Worm (Caenorhabditis elegans) whole organism, L1 larva: ENCODE data around the gene Y48C3A.5.

Experiments
- C04F5.9 ChIP-seq: sonication (generic microtip); optimal IDR thresholded peaks from 2 replicates; lab custom pipeline; 2016; ENCODE audit warnings: missing genetic modification characterization, missing compliant biosample characterization
- C34B4.2 ChIP-seq: sonication (generic microtip); optimal IDR thresholded peaks from 2 replicates; lab custom pipeline; 2017; ENCODE audit warnings: mild to moderate bottlenecking, missing genetic modification characterization, missing compliant biosample characterization
- aha-1 ChIP-seq: fragments of 150-350 bp; optimal IDR thresholded peaks from 2 replicates; lab custom pipeline; 2014; ENCODE audit warnings: missing biosample characterization, missing genetic modification characterization
- alr-1 ChIP-seq: fragments of 200-800 bp; sonication (Bioruptor generic); optimal IDR thresholded peaks from 2 replicates; lab custom pipeline; 2018; ENCODE audit warnings: borderline replicate concordance, mild to moderate bottlenecking, missing genetic modification characterization, missing compliant biosample characterization
- aly-2 ChIP-seq: fragments of 150-350 bp; optimal IDR thresholded peaks from 2 replicates; lab custom pipeline; 2014; ENCODE audit warnings: missing biosample characterization, missing genetic modification characterization
- ama-1 ChIP-seq: fragments of 150-350 bp; optimal IDR thresholded peaks from 2 replicates; lab custom pipeline; 2014
- blmp-1 ChIP-seq: fragments of 150-350 bp; optimal IDR thresholded peaks from 2 replicates; lab custom pipeline; 2014; ENCODE audit warnings: missing biosample characterization, missing genetic modification characterization
- ceh-63 ChIP-seq: fragments of 200-800 bp; sonication (Bioruptor generic); optimal IDR thresholded peaks from 2 replicates; lab custom pipeline; 2018; ENCODE audit warnings: mild to moderate bottlenecking, missing genetic modification characterization, missing compliant biosample characterization
- ceh-8 ChIP-seq: fragments of 200-800 bp; sonication (Bioruptor generic); optimal IDR thresholded peaks from 2 replicates; lab custom pipeline; 2018; ENCODE audit warnings: mild to moderate bottlenecking, missing genetic modification characterization, moderate library complexity, missing compliant biosample characterization
- ceh-82 ChIP-seq, 3 experiments: fragments of 150-350 bp in 1 of 3; sonication (generic microtip) in 2 of 3; optimal IDR thresholded peaks; 2 replicates each; lab custom pipeline; 2014 to 2017; ENCODE audit warnings: missing biosample characterization in 3 of 3, missing genetic modification characterization in 3 of 3
- ceh-90 ChIP-seq: sonication (generic microtip); optimal IDR thresholded peaks from 2 replicates; lab custom pipeline; 2016; ENCODE audit warnings: missing genetic modification characterization, missing compliant biosample characterization
- ces-1 ChIP-seq: fragments of 150-350 bp; optimal IDR thresholded peaks from 2 replicates; lab custom pipeline; 2014; ENCODE audit warnings: missing biosample characterization, missing genetic modification reagents, missing genetic modification characterization
- dsc-1 ChIP-seq: sonication (generic microtip); optimal IDR thresholded peaks from 2 replicates; lab custom pipeline; 2016; ENCODE audit warnings: mild to moderate bottlenecking, missing genetic modification characterization, missing compliant biosample characterization
- efl-1 ChIP-seq, 4 experiments: fragments of 150-350 bp; optimal IDR thresholded peaks in 3 of 4; peaks in 1 of 4; 1 replicate in 1 of 4; 2 replicates in 3 of 4; lab custom pipeline; 2014; ENCODE audit warnings: missing biosample characterization in 2 of 4, missing genetic modification characterization in 2 of 4, missing genetic modification reagents in 2 of 4
- efl-3 ChIP-seq: fragments of 200-800 bp; sonication (Bioruptor generic); optimal IDR thresholded peaks from 2 replicates; lab custom pipeline; 2018; ENCODE audit warnings: mild to moderate bottlenecking, missing genetic modification characterization, missing compliant biosample characterization
- egl-13 ChIP-seq: sonication (generic microtip); optimal IDR thresholded peaks from 2 replicates; lab custom pipeline; 2016; ENCODE audit warnings: missing genotype, missing genetic modification reagents, missing genetic modification characterization, missing compliant biosample characterization
- egl-27 ChIP-seq, 2 experiments: fragments of 150-350 bp in 1 of 2; sonication (generic microtip); optimal IDR thresholded peaks; 3 replicates each; lab custom pipeline; 2017 to 2018; ENCODE audit warnings: missing biosample characterization in 2 of 2, missing genetic modification characterization in 2 of 2, missing genetic modification reagents in 2 of 2
- fkh-10 ChIP-seq: sonication (generic microtip); optimal IDR thresholded peaks from 2 replicates; lab custom pipeline; 2017; ENCODE audit warnings: missing biosample characterization, missing genetic modification reagents, missing genetic modification characterization
- fkh-8 ChIP-seq: sonication (generic microtip); optimal IDR thresholded peaks from 2 replicates; lab custom pipeline; 2016; ENCODE audit warnings: mild to moderate bottlenecking, missing genetic modification characterization, missing compliant biosample characterization
- fos-1 ChIP-seq: fragments of 150-350 bp; optimal IDR thresholded peaks from 2 replicates; lab custom pipeline; 2014; ENCODE audit warnings: missing biosample characterization, missing genetic modification characterization
- grh-1 ChIP-seq: fragments of 200-800 bp; sonication (Bioruptor generic); IDR thresholded peaks from 2 replicates; pipeline ENCODE4 v1.3.6; 2022; ENCODE audit warnings: missing genetic modification reagents, missing genetic modification characterization, missing compliant biosample characterization
- irx-1 ChIP-seq: sonication (generic microtip); optimal IDR thresholded peaks from 2 replicates; lab custom pipeline; 2016; ENCODE audit warnings: missing genetic modification characterization, missing compliant biosample characterization
- isw-1 ChIP-seq: fragments of 200-800 bp; sonication (Bioruptor generic); IDR thresholded peaks from 2 replicates; pipeline ENCODE4 v1.3.6; 2022; ENCODE audit warnings: missing genetic modification characterization, missing compliant biosample characterization
- jun-1 ChIP-seq: fragments of 150-350 bp; optimal IDR thresholded peaks from 2 replicates; lab custom pipeline; 2014; ENCODE audit warnings: missing biosample characterization, missing genetic modification reagents, missing genetic modification characterization
- lin-14 ChIP-seq: fragments of 200-800 bp; sonication (Bioruptor generic); optimal IDR thresholded peaks from 2 replicates; lab custom pipeline; 2018; ENCODE audit warnings: mild to moderate bottlenecking, missing genetic modification characterization, moderate library complexity, missing compliant biosample characterization
- lin-15B ChIP-seq: fragments of 150-350 bp; sonication (generic microtip); optimal IDR thresholded peaks from 3 replicates; lab custom pipeline; 2014; ENCODE audit warnings: missing biosample characterization, missing genetic modification characterization
- lsy-2 ChIP-seq, 2 experiments: fragments of 150-350 bp; optimal IDR thresholded peaks; 2 replicates each; lab custom pipeline; 2014; ENCODE audit warnings: missing biosample characterization in 2 of 2, missing genetic modification characterization in 2 of 2
- mdl-1 ChIP-seq, 2 experiments: fragments of 150-350 bp; optimal IDR thresholded peaks; 2 replicates each; lab custom pipeline; 2014 to 2017; ENCODE audit warnings: missing biosample characterization in 2 of 2, missing genetic modification characterization in 2 of 2, inconsistent platforms in 1 of 2
- mef-2 ChIP-seq: fragments of 150-350 bp; optimal IDR thresholded peaks from 2 replicates; lab custom pipeline; 2014; ENCODE audit warnings: missing biosample characterization, missing genetic modification characterization
- mep-1 ChIP-seq: fragments of 150-350 bp; optimal IDR thresholded peaks from 2 replicates; lab custom pipeline; 2014; ENCODE audit warnings: missing biosample characterization, missing genetic modification characterization
- nhr-20 ChIP-seq: sonication (generic microtip); optimal IDR thresholded peaks from 2 replicates; lab custom pipeline; 2016; ENCODE audit warnings: mild to moderate bottlenecking, missing genetic modification characterization, missing compliant biosample characterization
- nhr-237 ChIP-seq: fragments of 150-350 bp; optimal IDR thresholded peaks from 2 replicates; lab custom pipeline; 2014; ENCODE audit warnings: missing biosample characterization, missing genetic modification characterization
- nhr-28 ChIP-seq: fragments of 150-350 bp; optimal IDR thresholded peaks from 2 replicates; lab custom pipeline; 2014; ENCODE audit warnings: missing biosample characterization, missing genetic modification characterization
- nhr-77 ChIP-seq: fragments of 150-350 bp; optimal IDR thresholded peaks from 2 replicates; lab custom pipeline; 2014; ENCODE audit warnings: missing biosample characterization, missing genetic modification characterization
- nhr-90 ChIP-seq: sonication (generic microtip); optimal IDR thresholded peaks from 2 replicates; lab custom pipeline; 2016; ENCODE audit warnings: mild to moderate bottlenecking, missing genetic modification characterization, missing compliant biosample characterization; ENCODE audit not compliant: poor library complexity
- pag-3 ChIP-seq: sonication (generic microtip); optimal IDR thresholded peaks from 2 replicates; lab custom pipeline; 2017; ENCODE audit warnings: missing genetic modification characterization, mild to moderate bottlenecking, missing compliant biosample characterization, antibody characterized with exemption, borderline replicate concordance; ENCODE audit not compliant: insufficient read depth
- pax-3 ChIP-seq: fragments of 200-800 bp; sonication (Bioruptor generic); optimal IDR thresholded peaks from 2 replicates; lab custom pipeline; 2018; ENCODE audit warnings: mild to moderate bottlenecking, missing genetic modification characterization, moderate library complexity, missing compliant biosample characterization
- pqm-1 ChIP-seq: sonication (generic microtip); optimal IDR thresholded peaks from 3 replicates; lab custom pipeline; 2017; ENCODE audit warnings: missing biosample characterization, missing genetic modification characterization
- snu-23 ChIP-seq: sonication (generic microtip); optimal IDR thresholded peaks from 2 replicates; lab custom pipeline; 2016; ENCODE audit warnings: missing genetic modification characterization, missing compliant biosample characterization
- sox-4 ChIP-seq: sonication (generic microtip); optimal IDR thresholded peaks from 2 replicates; lab custom pipeline; 2016; ENCODE audit warnings: missing genetic modification characterization, missing compliant biosample characterization
- sptf-1 ChIP-seq: fragments of 150-350 bp; optimal IDR thresholded peaks from 2 replicates; lab custom pipeline; 2014; ENCODE audit warnings: missing biosample characterization, missing genetic modification characterization
- sup-37 ChIP-seq: fragments of 200-800 bp; sonication (Bioruptor generic); optimal IDR thresholded peaks from 2 replicates; lab custom pipeline; 2018; ENCODE audit warnings: mild to moderate bottlenecking, missing genetic modification characterization, missing compliant biosample characterization
- swsn-7 ChIP-seq: sonication (generic microtip); optimal IDR thresholded peaks from 2 replicates; lab custom pipeline; 2016; ENCODE audit warnings: missing genetic modification characterization, missing compliant biosample characterization
- tbx-2 ChIP-seq: sonication (generic microtip); optimal IDR thresholded peaks from 2 replicates; lab custom pipeline; 2016; ENCODE audit warnings: missing genetic modification characterization, missing compliant biosample characterization
- tlp-1 ChIP-seq: fragments of 150-350 bp; optimal IDR thresholded peaks from 2 replicates; lab custom pipeline; 2014; ENCODE audit warnings: missing biosample characterization, missing genetic modification characterization
- unc-130 ChIP-seq: fragments of 150-350 bp; optimal IDR thresholded peaks from 2 replicates; lab custom pipeline; 2017; ENCODE audit warnings: missing biosample characterization, missing genetic modification characterization, inconsistent platforms
- unc-86 ChIP-seq: sonication (generic microtip); optimal IDR thresholded peaks from 2 replicates; lab custom pipeline; 2016; ENCODE audit warnings: missing genetic modification characterization, missing compliant biosample characterization
- unc-98 ChIP-seq: fragments of 200-800 bp; sonication (Bioruptor generic); IDR thresholded peaks from 2 replicates; pipeline ENCODE4 v1.3.6; 2022; ENCODE audit warnings: missing genetic modification characterization, missing compliant biosample characterization
- vab-15 ChIP-seq: sonication (generic microtip); optimal IDR thresholded peaks from 2 replicates; lab custom pipeline; 2017; ENCODE audit warnings: missing genotype, mild to moderate bottlenecking, missing genetic modification characterization, missing compliant biosample characterization
- xbp-1 ChIP-seq: sonication (generic microtip); optimal IDR thresholded peaks from 2 replicates; lab custom pipeline; 2016; ENCODE audit warnings: missing genetic modification characterization, missing compliant biosample characterization
- zag-1 ChIP-seq: fragments of 150-350 bp; optimal IDR thresholded peaks from 2 replicates; lab custom pipeline; 2014; ENCODE audit warnings: missing biosample characterization, missing genetic modification characterization
- zip-4 ChIP-seq: fragments of 200-800 bp; sonication (Bioruptor generic); optimal IDR thresholded peaks from 2 replicates; lab custom pipeline; 2018; ENCODE audit warnings: mild to moderate bottlenecking, missing genetic modification characterization, moderate library complexity, missing compliant biosample characterization

Y48C3A.5 gene

DNA sequence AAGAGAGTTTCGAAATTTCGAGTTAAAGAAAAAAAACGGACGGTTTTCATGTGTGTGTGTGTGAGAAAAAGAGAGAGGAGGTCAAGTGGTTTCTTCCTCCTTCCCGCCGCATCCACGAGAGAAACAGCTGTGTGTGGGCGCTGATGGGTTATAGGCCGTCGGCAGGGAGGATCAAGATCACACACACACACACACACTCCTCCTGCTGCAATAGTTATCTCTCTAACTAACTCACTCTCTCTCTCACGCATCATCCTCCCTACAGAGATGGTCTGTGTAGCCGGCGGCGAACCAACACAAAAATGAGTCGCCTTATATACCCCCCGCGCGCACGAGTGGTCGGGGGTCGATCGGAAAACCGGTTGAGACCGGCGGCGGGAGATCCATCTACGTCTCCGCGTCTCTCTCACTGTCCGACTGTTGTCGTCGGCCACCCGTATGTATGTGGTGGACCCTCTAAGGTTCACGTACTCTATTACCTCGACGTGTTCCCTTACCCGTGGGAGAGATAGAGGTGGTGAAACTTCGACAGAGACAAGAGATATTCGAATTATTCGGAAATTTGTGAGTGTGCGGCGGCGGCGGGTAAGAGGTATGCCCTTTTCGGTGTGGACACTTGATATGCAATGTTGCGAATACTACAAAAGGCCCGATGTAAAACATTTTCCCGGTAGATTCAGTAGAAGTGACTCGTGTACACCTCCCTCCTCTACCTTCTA, 20.7 kb downstream of the Y48C3A.5 start (continued):
- no peak for TF ChIP-seq sox-4 (tag; lab: Kevin White, UChicago)
- TF ChIP-seq efl-3 (GFP tag; lab: Kevin White, UChicago), result no peak
- TF ChIP-seq pqm-1, result no peak
- no peak for TF ChIP-seq ceh-63 (GFP tag; lab: Kevin White, UChicago)
- TF ChIP-seq ceh-90, result no peak
- peak; percentile 96 for TF ChIP-seq lin-14 (GFP tag; lab: Kevin White, UChicago)
- no peak for TF ChIP-seq vab-15 (tag; lab: Kevin White, UChicago)
- TF ChIP-seq dsc-1 (tag; lab: Kevin White, UChicago), result no peak
- peak; percentile 95 for TF ChIP-seq ama-1 (lab: Kevin White, UChicago)
- TF ChIP-seq tbx-2 (tag; lab: Kevin White, UChicago), result peak; percentile 78
- no peak for TF ChIP-seq tlp-1 (tag; lab: Kevin White, UChicago)
- no peak for TF ChIP-seq unc-86 (tag; lab: Kevin White, UChicago)
- no peak for TF ChIP-seq alr-1 (tag; lab: Kevin White, UChicago)
- TF ChIP-seq jun-1 (tag; lab: Kevin White, UChicago), result peak; percentile 56
- no peak for TF ChIP-seq isw-1
- no peak for TF ChIP-seq ceh-8 (GFP tag; lab: Kevin White, UChicago)
- TF ChIP-seq xbp-1 (tag; lab: Kevin White, UChicago), result peak; percentile 62
- TF ChIP-seq fkh-8 (tag; lab: Kevin White, UChicago), result no peak
- TF ChIP-seq ceh-82 (tag; optimal IDR thresholded peaks at IDR 0.05; lab: Kevin White, UChicago), result peak in 1 of 3 experiments; percentile 34
- peak in 1 of 2 experiments; percentile 48 for TF ChIP-seq egl-27 (tag; optimal IDR thresholded peaks at IDR 0.05; lab: Kevin White, UChicago)
- no peak for TF ChIP-seq zip-4 (GFP tag; lab: Kevin White, UChicago)
- TF ChIP-seq blmp-1 (tag; lab: Kevin White, UChicago), result peak; percentile 68
- peak; percentile 55 for TF ChIP-seq aha-1 (tag; lab: Kevin White, UChicago)
- TF ChIP-seq unc-98 (GFP tag; lab: Robert Waterston, UW), result no peak
- TF ChIP-seq grh-1 (GFP tag; lab: Robert Waterston, UW), result peak; percentile 100
- no peak for TF ChIP-seq aly-2 (tag; lab: Kevin White, UChicago)
- no peak for TF ChIP-seq pax-3
- TF ChIP-seq sup-37 (GFP tag; lab: Kevin White, UChicago), result peak; percentile 43
- TF ChIP-seq nhr-237 (tag; lab: Kevin White, UChicago), result peak; percentile 59
- TF ChIP-seq nhr-28, result no peak
- no peak for TF ChIP-seq mef-2 (tag; lab: Kevin White, UChicago)
- TF ChIP-seq fkh-10 (GFP tag; lab: Kevin White, UChicago), result no peak
- TF ChIP-seq nhr-90, result peak; percentile 94
- TF ChIP-seq efl-1 (optimal IDR thresholded peaks at IDR 0.05; lab: Kevin White, UChicago), result peak; percentile 7 to 40
- peak in 1 of 2 experiments; percentile 94 for TF ChIP-seq efl-1 (GFP tag; optimal IDR thresholded peaks at IDR 0.05 in 1 of 2; lab: Kevin White, UChicago)
- TF ChIP-seq nhr-20 (tag; lab: Kevin White, UChicago), result peak; percentile 94
- TF ChIP-seq nhr-77 (tag; lab: Kevin White, UChicago), result peak; percentile 75
- TF ChIP-seq swsn-7, result peak; percentile 79
- TF ChIP-seq sptf-1 (tag; lab: Kevin White, UChicago), result no peak
- TF ChIP-seq ces-1, result no peak
- TF ChIP-seq zag-1 (tag; lab: Kevin White, UChicago), result no peak
- TF ChIP-seq mdl-1 (tag; optimal IDR thresholded peaks at IDR 0.05; lab: Kevin White, UChicago), result peak in 1 of 2 experiments; percentile 81
- TF ChIP-seq unc-130, result peak; percentile 91
- TF ChIP-seq egl-13 (tag; lab: Kevin White, UChicago), result no peak
- peak; percentile 90 for TF ChIP-seq snu-23
- TF ChIP-seq irx-1, result peak; percentile 45
- TF ChIP-seq pag-3 (tag; lab: Kevin White, UChicago), result no peak
- TF ChIP-seq mep-1 (tag; lab: Kevin White, UChicago), result peak; percentile 64
- TF ChIP-seq C34B4.2 (tag; lab: Kevin White, UChicago), result no peak
- TF ChIP-seq C04F5.9 (tag; lab: Kevin White, UChicago), result peak; percentile 12
- TF ChIP-seq lsy-2 (tag; optimal IDR thresholded peaks at IDR 0.05; lab: Kevin White, UChicago), result peak; percentile 42 to 73
- TF ChIP-seq lin-15B, result no peak
- no peak for TF ChIP-seq fos-1 (tag; lab: Kevin White, UChicago)
